Fruit fly (Drosophila melanogaster): ENCODE results near the gene GstD9.
A peak's percentile ranks its signal among the peaks of the same experiment; 100 is the strongest.

GstD9 gene

DNA sequence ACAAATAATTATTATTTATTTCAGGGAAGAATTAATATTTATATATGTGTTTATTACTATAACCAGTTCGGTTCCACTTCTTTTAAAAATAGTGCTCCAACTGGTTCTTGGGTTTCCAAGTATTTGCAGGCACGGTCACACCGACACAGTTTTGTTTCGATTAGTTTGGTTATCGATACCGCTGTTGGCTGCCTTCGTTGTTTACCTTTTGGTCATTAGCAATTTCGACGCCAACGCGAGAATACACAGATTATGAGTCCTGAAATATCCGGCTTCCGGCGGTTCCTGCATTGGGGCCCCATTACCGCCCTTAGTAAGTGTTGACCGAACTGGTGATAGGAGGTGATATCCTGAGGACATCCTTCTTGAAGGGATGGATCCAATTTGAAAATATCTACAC lies 40.8 kb upstream of the GstD9 start, which contains the start of gene CG5196 (continued):
- TF ChIP-seq knrl (GFP tag; IDR thresholded peaks at IDR 0.05; ENCODE audit: partially characterized antibody) (peak; percentile 66), CG4282 (GFP tag; optimal IDR thresholded peaks at IDR 0.05) (no peak), CG31388 (GFP tag; optimal IDR thresholded peaks at IDR 0.05) (no peak), Dip3 (GFP tag; optimal IDR thresholded peaks at IDR 0.05) (no peak), repo (GFP tag; optimal IDR thresholded peaks at IDR 0.05) (peak; percentile 9), da (GFP tag; optimal IDR thresholded peaks at IDR 0.05) (no peak), CG10565 (GFP tag; optimal IDR thresholded peaks at IDR 0.05) (no peak), CG7271 (tag; optimal IDR thresholded peaks at IDR 0.05) (no peak), CG30431 (GFP tag; optimal IDR thresholded peaks at IDR 0.05) (no peak), Camta (GFP tag; optimal IDR thresholded peaks at IDR 0.05) (no peak), grau (tag; optimal IDR thresholded peaks at IDR 0.05) (peak; percentile 31), rib (GFP tag; IDR thresholded peaks at IDR 0.05) (no peak), CG7556 (GFP tag; optimal IDR thresholded peaks at IDR 0.05) (no peak), Adf1 (GFP tag; IDR thresholded peaks at IDR 0.05) (peak; percentile 36; the same call in 1 of the 2 replicates), cato (GFP tag; optimal IDR thresholded peaks at IDR 0.05; ENCODE audit: borderline replicate concordance) (no peak), CG7357 (GFP tag; IDR thresholded peaks at IDR 0.05) (no peak), CG8765 (GFP tag; IDR thresholded peaks at IDR 0.05) (no peak), CG4328 (GFP tag; optimal IDR thresholded peaks at IDR 0.05) (no peak), tx (GFP tag; optimal IDR thresholded peaks at IDR 0.05) (no peak), BtbVII (GFP tag; optimal IDR thresholded peaks at IDR 0.05) (no peak), ash1 (GFP tag; optimal IDR thresholded peaks at IDR 0.05) (no peak), CG17186 (GFP tag; optimal IDR thresholded peaks at IDR 0.05) (peak; percentile 49), gt (GFP tag; IDR thresholded peaks at IDR 0.05) (no peak), HmgD (GFP tag; optimal IDR thresholded peaks at IDR 0.05) (no peak), Hand (GFP tag; optimal IDR thresholded peaks at IDR 0.05) (no peak), CG13424 (tag; optimal IDR thresholded peaks at IDR 0.05) (peak; percentile 16), Hsf (GFP tag; optimal IDR thresholded peaks at IDR 0.05) (no peak), CG6654 (GFP tag; optimal IDR thresholded peaks at IDR 0.05) (peak; percentile 95), CG18764 (GFP tag; optimal IDR thresholded peaks at IDR 0.05) (no peak), CG17385 (GFP tag; optimal IDR thresholded peaks at IDR 0.05) (no peak), bowl (GFP tag; IDR thresholded peaks at IDR 0.05) (no peak), gcm2 (GFP tag; optimal IDR thresholded peaks at IDR 0.05) (no peak), prd (optimal IDR thresholded peaks at IDR 0.05) (no peak), prd (GFP tag; IDR thresholded peaks at IDR 0.05) (no peak), cg (GFP tag; optimal IDR thresholded peaks at IDR 0.05) (no peak), lmd (GFP tag; IDR thresholded peaks at IDR 0.05) (no peak), CG8924 (tag; optimal IDR thresholded peaks at IDR 0.05) (peak; percentile 17), Ada2b (GFP tag; IDR thresholded peaks at IDR 0.05) (no peak), Spps (tag; optimal IDR thresholded peaks at IDR 0.05) (no peak), Max (GFP tag; optimal IDR thresholded peaks at IDR 0.05) (peak; percentile 4), hkb (optimal IDR thresholded peaks at IDR 0.05) (no peak), hkb (GFP tag; IDR thresholded peaks at IDR 0.05) (no peak), CG6272 (GFP tag; IDR thresholded peaks at IDR 0.05) (no peak), emc (GFP tag; optimal IDR thresholded peaks at IDR 0.05) (no peak), CG2875 (GFP tag; optimal IDR thresholded peaks at IDR 0.05) (no peak), CG7987 (GFP tag; optimal IDR thresholded peaks at IDR 0.05) (peak; percentile 25), ftz-f1 (GFP tag; optimal IDR thresholded peaks at IDR 0.05) (no peak), CG11456 (GFP tag; IDR thresholded peaks at IDR 0.05) (no peak), Sox102F (GFP tag; optimal IDR thresholded peaks at IDR 0.05) (no peak), otp (GFP tag; IDR thresholded peaks at IDR 0.05) (no peak), Elba2 (GFP tag; optimal IDR thresholded peaks at IDR 0.05) (no peak), Rx (GFP tag; IDR thresholded peaks at IDR 0.05) (no peak), bbx (GFP tag; IDR thresholded peaks at IDR 0.05; ENCODE audit: partially characterized antibody) (peak; percentile 77)
